Worm (Caenorhabditis elegans): ENCODE data around the gene tag-196.
"Not testable (repeated sequence)": the region's sequence is repeated elsewhere in the genome, so short reads cannot be mapped to it uniquely, and the experiment has no call there.

The tag-196 gene

ce11 chrV:8594105-8594964 lies at the start of gene tag-196:
Gene tag-196 (plus strand): TSS chrV:8594914.
- TF ChIP-seq unc-62 (GFP tag; optimal IDR thresholded peaks at IDR 0.05), result no peak

DNA sequence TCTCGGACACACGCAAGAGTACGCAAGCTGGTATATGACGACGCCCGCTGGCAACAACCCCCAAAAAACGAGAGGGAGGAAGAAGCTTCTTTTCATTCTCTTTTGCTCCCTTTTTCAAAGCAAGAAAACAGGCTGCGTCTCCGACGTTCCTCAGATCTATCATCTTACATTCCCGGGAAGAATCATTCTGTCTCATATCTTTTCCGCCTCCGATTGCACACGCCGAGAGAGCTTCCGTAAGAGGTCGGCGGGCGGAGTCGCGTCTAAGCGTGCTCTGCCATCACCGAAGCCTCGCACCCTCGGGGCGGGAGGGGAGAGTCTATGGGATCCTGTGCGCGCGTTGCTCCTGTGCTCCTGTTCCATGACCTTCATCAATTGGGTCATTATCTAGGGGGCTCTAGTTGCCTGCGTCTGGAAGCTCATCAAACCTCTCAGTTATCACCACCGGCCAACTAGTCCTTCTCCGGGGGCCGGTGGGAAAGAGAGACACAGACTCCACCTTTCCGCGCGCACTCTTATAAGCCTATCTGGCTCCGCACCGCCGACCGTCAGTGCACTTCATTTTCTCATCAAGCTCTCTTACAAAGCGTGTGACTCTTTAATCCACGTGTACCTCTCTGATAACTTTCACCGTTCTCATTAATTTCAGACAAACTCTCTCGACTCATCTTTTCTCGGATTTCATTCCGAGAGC lies 49.0 kb upstream of the tag-196 start, which contains the start of the genes slc-17.8 and asns-1:
slc-17.8 (minus strand) TSS at position 51 of the 694 bp plus-strand sequence.
asns-1 (plus strand) TSS at position 644 of the 694 bp plus-strand sequence.
- no peak for TF ChIP-seq unc-62 (GFP tag; optimal IDR thresholded peaks at IDR 0.05)

ce11 chrV:8548989-8549388 lies 45.7 kb upstream of the tag-196 start, which contains the start of gene stdh-4:
Gene stdh-4 (plus strand): TSS chrV:8549289.
- no peak for TF ChIP-seq unc-62 (GFP tag; optimal IDR thresholded peaks at IDR 0.05)

DNA sequence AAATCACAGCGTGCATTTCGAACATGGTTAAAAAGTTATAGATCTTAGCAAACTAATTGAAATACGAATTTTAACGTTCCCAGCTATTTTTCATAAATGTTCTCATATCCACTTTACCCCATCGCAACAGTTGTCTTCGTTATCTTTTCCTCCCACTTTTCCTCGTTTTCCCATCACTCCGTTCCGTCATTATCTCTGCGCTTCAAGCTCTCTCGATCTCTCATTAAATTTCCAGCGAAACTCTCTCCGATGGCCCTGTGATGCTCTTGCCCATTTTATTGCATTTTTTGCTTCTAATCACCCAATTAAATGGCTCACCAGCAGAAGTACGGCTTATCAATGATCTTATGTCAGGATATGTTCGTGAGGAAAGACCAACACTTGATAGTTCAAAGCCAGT lies 42.3 kb upstream of the tag-196 start, which contains the start of gene acr-15:
acr-15 (plus strand) TSS at position 236 of the 400 bp plus-strand sequence.
- TF ChIP-seq unc-62 (GFP tag; optimal IDR thresholded peaks at IDR 0.05), result no peak

DNA sequence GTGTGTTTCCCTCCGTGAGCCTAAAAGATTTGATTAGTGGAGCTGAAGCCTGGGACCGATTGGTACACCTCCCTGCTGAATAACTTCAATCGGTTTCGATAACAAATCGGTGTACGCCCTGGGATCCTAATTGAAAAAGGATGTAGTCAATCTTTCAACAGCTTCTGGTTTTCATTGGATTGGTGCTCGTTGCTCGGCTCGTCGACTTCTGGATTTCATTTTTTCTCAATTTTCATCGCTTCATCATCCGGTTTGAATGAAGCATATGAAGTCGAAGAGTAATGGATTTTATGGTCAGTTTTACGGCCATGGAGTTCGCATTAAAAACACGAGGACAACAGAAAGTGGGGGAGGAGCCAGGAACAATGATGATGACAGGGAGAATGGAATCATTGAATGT lies 38.8 kb upstream of the tag-196 start:
- no peak for TF ChIP-seq unc-62 (GFP tag; optimal IDR thresholded peaks at IDR 0.05)

- TF ChIP-seq unc-62 (GFP tag; optimal IDR thresholded peaks at IDR 0.05), result no peak
Measured at ce11 chrV:8560916-8561315, 33.8 kb upstream of the tag-196 start, which contains the start of gene acr-16. Gene acr-16 (plus strand): TSS chrV:8561216.

DNA sequence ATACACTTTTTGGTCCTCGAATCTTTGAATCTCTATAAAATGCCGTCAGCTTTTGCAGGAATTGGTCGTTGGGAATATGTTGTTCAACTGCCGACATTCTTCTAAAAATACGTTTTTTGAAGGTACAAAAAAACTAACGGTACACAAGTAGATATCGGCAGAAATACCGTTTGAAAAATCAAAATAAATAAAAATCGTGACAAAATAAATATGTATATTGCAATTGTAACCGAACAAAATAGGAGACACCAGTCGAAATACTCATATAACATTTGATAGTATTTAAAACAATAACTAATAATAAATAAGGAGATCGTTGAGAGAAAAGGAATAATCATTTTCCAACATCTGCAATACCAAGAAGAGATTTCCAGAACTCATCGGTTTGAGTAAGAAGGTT lies 29.6 kb upstream of the tag-196 start, which contains the start of gene F25G6.8:
F25G6.8 (minus strand) TSS at position 101 of the 400 bp plus-strand sequence.
- no peak for TF ChIP-seq unc-62 (GFP tag; optimal IDR thresholded peaks at IDR 0.05)

- TF ChIP-seq unc-62 (GFP tag; optimal IDR thresholded peaks at IDR 0.05), result no peak
Measured at ce11 chrV:8569172-8569571, 25.5 kb upstream of the tag-196 start.

- TF ChIP-seq unc-62 (GFP tag; optimal IDR thresholded peaks at IDR 0.05), result no peak
Measured at ce11 chrV:8569841-8570361, 24.8 kb upstream of the tag-196 start, which contains the start of the genes F25G6.9 and symk-1. Gene F25G6.9 (minus strand): TSS chrV:8570000. Gene symk-1 (plus strand): TSS chrV:8570311.

DNA sequence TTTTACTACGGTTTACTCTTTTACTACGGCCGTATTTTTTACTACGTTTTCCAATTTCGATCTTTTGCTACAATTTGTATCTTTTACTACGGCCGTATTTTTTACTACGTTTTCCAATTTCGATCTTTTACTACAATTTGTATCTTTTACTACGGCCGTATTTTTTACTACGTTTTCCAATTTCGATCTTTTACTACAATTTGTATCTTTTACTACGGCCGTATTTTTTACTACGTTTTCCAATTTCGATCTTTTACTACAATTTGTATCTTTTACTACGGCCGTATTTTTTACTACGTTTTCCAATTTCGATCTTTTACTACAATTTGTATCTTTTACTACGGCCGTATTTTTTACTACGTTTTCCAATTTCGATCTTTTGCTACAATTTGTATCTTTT lies 20.0 kb upstream of the tag-196 start, which contains the start of gene F25G6.1:
F25G6.1 (plus strand) TSS at position 301 of the 400 bp plus-strand sequence.
- TF ChIP-seq unc-62 (GFP tag; optimal IDR thresholded peaks at IDR 0.05), result not testable (repeated sequence)

DNA sequence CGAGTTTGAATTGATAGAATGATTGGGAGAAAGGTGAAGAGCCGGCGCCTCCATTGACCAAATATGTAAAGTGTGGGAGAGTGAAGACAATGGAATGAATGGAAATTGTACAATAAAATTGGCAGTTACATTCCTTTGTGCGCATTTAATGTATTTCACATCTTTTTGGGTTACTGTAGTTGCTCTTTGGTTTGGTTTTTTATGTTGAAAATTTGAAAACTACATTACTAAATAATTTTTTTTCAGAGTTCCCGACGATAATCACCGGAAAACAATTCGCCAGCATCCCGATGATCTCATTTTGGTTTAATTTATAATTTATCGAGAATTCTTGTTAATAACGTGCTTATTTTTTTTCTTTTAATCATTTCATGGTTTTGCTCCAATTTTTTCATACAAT lies 13.8 kb upstream of the tag-196 start, which contains the start of gene C10B5.1:
C10B5.1 (plus strand) TSS at position 301 of the 400 bp plus-strand sequence.
- TF ChIP-seq unc-62 (GFP tag; optimal IDR thresholded peaks at IDR 0.05), result no peak

- TF ChIP-seq unc-62 (GFP tag; optimal IDR thresholded peaks at IDR 0.05), result no peak
Measured at ce11 chrV:8586472-8586871, 8.2 kb upstream of the tag-196 start.

DNA sequence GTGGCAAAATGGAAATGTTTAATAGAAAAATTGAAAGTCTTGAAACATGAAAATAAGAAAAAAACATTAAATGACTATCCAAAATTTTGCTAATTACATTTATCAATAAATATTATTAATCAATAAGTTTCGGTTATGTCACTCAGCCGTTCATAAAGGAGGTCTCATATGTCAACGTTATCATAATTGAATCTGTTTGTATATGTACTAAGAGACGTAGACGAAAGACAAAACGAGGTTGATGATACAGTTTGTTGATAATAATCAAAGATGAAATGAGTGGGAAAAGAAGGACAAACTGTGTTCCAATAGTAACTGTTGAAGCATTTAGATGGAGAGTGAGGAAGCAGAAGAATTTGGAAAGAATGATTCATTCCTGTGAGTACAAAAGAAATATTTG lies 7.8 kb upstream of the tag-196 start:
- TF ChIP-seq unc-62 (GFP tag; optimal IDR thresholded peaks at IDR 0.05), result no peak

ce11 chrV:8588079-8588478 lies 6.6 kb upstream of the tag-196 start, which contains the start of gene C10B5.3:
Gene C10B5.3 (minus strand): TSS chrV:8588179.
- no peak for TF ChIP-seq unc-62 (GFP tag; optimal IDR thresholded peaks at IDR 0.05)

DNA sequence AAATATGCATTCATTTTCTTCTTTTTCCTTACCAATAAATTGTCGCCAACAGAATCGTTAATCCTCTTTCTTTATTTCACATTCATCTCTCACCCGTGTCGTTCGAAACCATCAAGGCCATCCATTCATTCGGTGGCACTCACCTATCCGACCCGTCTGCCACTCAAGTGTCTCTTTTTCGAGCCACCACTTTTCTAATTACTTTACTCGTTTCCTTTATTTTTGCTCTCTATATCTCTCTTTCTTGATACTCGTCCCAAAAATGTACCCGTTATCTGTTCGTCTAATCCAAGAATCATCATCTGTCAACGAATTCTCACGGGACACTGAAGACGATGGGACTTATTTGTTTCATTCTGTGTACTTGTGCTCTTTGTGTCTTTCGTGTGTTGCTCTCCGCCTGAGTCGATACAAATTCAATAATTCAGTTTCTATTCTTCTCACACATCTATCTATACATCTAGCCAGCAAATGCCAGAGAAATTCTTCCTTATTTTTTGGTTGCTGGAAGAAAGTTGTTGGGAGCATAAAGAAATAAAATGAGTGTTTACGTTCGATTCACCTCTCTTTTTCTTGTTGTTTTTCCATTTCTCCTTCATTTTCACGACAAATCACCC lies 1.9 kb upstream of the tag-196 start:
- TF ChIP-seq unc-62 (GFP tag; optimal IDR thresholded peaks at IDR 0.05), result no peak

All from whole organism, dauer.